Worm (Caenorhabditis elegans) whole organism, mixed stage, embryonic: ENCODE data around the gene F23A7.3.
"Not testable (repeated sequence)": the region's sequence is repeated elsewhere in the genome, so short reads cannot be mapped to it uniquely, and the experiment has no call there.

Experiments used
- M03D4.4 ChIP-seq: sonication (generic microtip); optimal IDR thresholded peaks from 2 replicates; lab custom pipeline; 2017; ENCODE audit warnings: mild to moderate bottlenecking, missing genetic modification characterization, missing compliant biosample characterization
- bed-3 ChIP-seq: fragments of 200-800 bp; sonication (Bioruptor generic); optimal IDR thresholded peaks from 3 replicates; lab custom pipeline; 2018; ENCODE audit warnings: mild to moderate bottlenecking, missing genetic modification characterization, moderate library complexity, missing compliant biosample characterization
- blmp-1 ChIP-seq: fragments of 150-350 bp; optimal IDR thresholded peaks from 2 replicates; lab custom pipeline; 2014; ENCODE audit warnings: missing biosample characterization, missing genetic modification characterization
- ceh-39 ChIP-seq: fragments of 150-350 bp; optimal IDR thresholded peaks from 2 replicates; lab custom pipeline; 2014; ENCODE audit warnings: missing biosample characterization, missing genetic modification characterization
- ceh-43 ChIP-seq: fragments of 200-800 bp; sonication (Bioruptor generic); optimal IDR thresholded peaks from 2 replicates; lab custom pipeline; 2018; ENCODE audit warnings: mild to moderate bottlenecking, missing genetic modification characterization, moderate library complexity, missing compliant biosample characterization
- ces-1 ChIP-seq: fragments of 150-350 bp; optimal IDR thresholded peaks from 2 replicates; lab custom pipeline; 2014; ENCODE audit warnings: missing biosample characterization, missing genetic modification reagents, missing genetic modification characterization
- cnd-1 ChIP-seq: fragments of 200-800 bp; sonication (Bioruptor generic); optimal IDR thresholded peaks from 2 replicates; lab custom pipeline; 2018; ENCODE audit warnings: mild to moderate bottlenecking, missing genetic modification characterization, missing compliant biosample characterization
- drap-1 ChIP-seq: fragments of 200-800 bp; sonication (Bioruptor generic); optimal IDR thresholded peaks from 3 replicates; lab custom pipeline; 2018; ENCODE audit warnings: mild to moderate bottlenecking, missing genetic modification characterization, missing compliant biosample characterization
- elt-1 ChIP-seq: sonication (generic microtip); optimal IDR thresholded peaks from 2 replicates; lab custom pipeline; 2017; ENCODE audit warnings: missing genetic modification characterization, mild to moderate bottlenecking, missing compliant biosample characterization, antibody characterized with exemption, moderate library complexity, borderline replicate concordance; ENCODE audit not compliant: insufficient read depth
- elt-3 ChIP-seq: fragments of 150-350 bp; optimal IDR thresholded peaks from 2 replicates; lab custom pipeline; 2014; ENCODE audit warnings: missing biosample characterization, missing genetic modification characterization
- flh-1 ChIP-seq: fragments of 200-800 bp; sonication (Bioruptor generic); optimal IDR thresholded peaks from 2 replicates; lab custom pipeline; 2018; ENCODE audit warnings: mild to moderate bottlenecking, missing genetic modification characterization, moderate library complexity, missing compliant biosample characterization
- ham-2 ChIP-seq: fragments of 200-800 bp; sonication (Bioruptor generic); optimal IDR thresholded peaks from 2 replicates; lab custom pipeline; 2018; ENCODE audit warnings: mild to moderate bottlenecking, missing genetic modification characterization, missing compliant biosample characterization
- hlh-1 ChIP-seq: fragments of 150-350 bp; optimal IDR thresholded peaks from 2 replicates; lab custom pipeline; 2014; ENCODE audit warnings: missing biosample characterization, missing genetic modification reagents, missing genetic modification characterization
- lin-32 ChIP-seq: fragments of 200-800 bp; sonication (Bioruptor generic); optimal IDR thresholded peaks from 2 replicates; lab custom pipeline; 2018; ENCODE audit warnings: mild to moderate bottlenecking, missing genetic modification characterization, missing compliant biosample characterization
- lsy-2 ChIP-seq: fragments of 150-350 bp; optimal IDR thresholded peaks from 2 replicates; lab custom pipeline; 2014; ENCODE audit warnings: missing biosample characterization, missing genetic modification characterization
- mab-5 ChIP-seq: fragments of 150-350 bp; optimal IDR thresholded peaks from 2 replicates; lab custom pipeline; 2014; ENCODE audit warnings: missing biosample characterization, missing genetic modification characterization
- mep-1 ChIP-seq: fragments of 150-350 bp; optimal IDR thresholded peaks from 2 replicates; lab custom pipeline; 2017; ENCODE audit warnings: missing biosample characterization, missing genetic modification reagents, missing genetic modification characterization, inconsistent platforms
- mls-2 ChIP-seq: sonication (generic microtip); optimal IDR thresholded peaks from 2 replicates; lab custom pipeline; 2016; ENCODE audit warnings: mild to moderate bottlenecking, missing genetic modification characterization, moderate library complexity, missing compliant biosample characterization
- nhr-2 ChIP-seq: fragments of 150-350 bp; optimal IDR thresholded peaks from 2 replicates; lab custom pipeline; 2014; ENCODE audit warnings: missing biosample characterization, missing genetic modification characterization
- nhr-237 ChIP-seq: fragments of 150-350 bp; optimal IDR thresholded peaks from 2 replicates; lab custom pipeline; 2014; ENCODE audit warnings: missing biosample characterization, missing genetic modification characterization
- nhr-28 ChIP-seq: fragments of 150-350 bp; optimal IDR thresholded peaks from 2 replicates; lab custom pipeline; 2014; ENCODE audit warnings: missing biosample characterization, missing genetic modification characterization
- nhr-76 ChIP-seq: sonication (generic microtip); optimal IDR thresholded peaks from 2 replicates; lab custom pipeline; 2017; ENCODE audit warnings: missing biosample characterization, missing genetic modification characterization
- pha-4 ChIP-seq: fragments of 150-350 bp; optimal IDR thresholded peaks from 2 replicates; lab custom pipeline; 2018; ENCODE audit warnings: missing biosample characterization, missing genetic modification reagents, missing genetic modification characterization
- sem-2 ChIP-seq: fragments of 200-800 bp; sonication (Bioruptor generic); optimal IDR thresholded peaks from 2 replicates; lab custom pipeline; 2018; ENCODE audit warnings: mild to moderate bottlenecking, missing genetic modification characterization, missing compliant biosample characterization
- snpc-4 ChIP-seq: fragments of 150-350 bp; optimal IDR thresholded peaks from 2 replicates; lab custom pipeline; 2014; ENCODE audit warnings: missing biosample characterization, missing genetic modification characterization
- unc-120 ChIP-seq: sonication (generic microtip); optimal IDR thresholded peaks from 2 replicates; lab custom pipeline; 2017; ENCODE audit warnings: missing genetic modification characterization, missing compliant biosample characterization; ENCODE audit not compliant: poor library complexity, severe bottlenecking
- unc-39 ChIP-seq: fragments of 150-350 bp; optimal IDR thresholded peaks from 2 replicates; lab custom pipeline; 2014; ENCODE audit warnings: missing biosample characterization, missing genetic modification characterization
- unc-62 ChIP-seq: fragments of 150-350 bp; optimal IDR thresholded peaks from 2 replicates; lab custom pipeline; 2014; ENCODE audit warnings: missing biosample characterization, missing genetic modification reagents, missing genetic modification characterization

F23A7.3 gene

ce11 chrX:16219710-16220109, at the start of gene F23A7.3:
TSS of gene F23A7.3 (plus strand) at chrX:16220010.
- TF ChIP-seq nhr-237, cnd-1, nhr-28 (tag; lab: Kevin White, UChicago): not testable (repeated sequence)

- no peak for TF ChIP-seq blmp-1 (tag; lab: Kevin White, UChicago)
Observed at ce11 chrX:16172863-16173262, 46.9 kb upstream of the F23A7.3 start.

ce11 chrX:16184069-16184468, 35.7 kb upstream of the F23A7.3 start, which contains the start of gene nlp-67:
TSS of gene nlp-67 (plus strand) at chrX:16184369.
- TF ChIP-seq pha-4 (tag; lab: Kevin White, UChicago) (no peak), unc-39 (tag; lab: Kevin White, UChicago) (no peak), lsy-2 (tag; lab: Kevin White, UChicago) (no peak), elt-3 (no peak), snpc-4 (tag; lab: Kevin White, UChicago) (no peak), sem-2 (GFP tag; lab: Kevin White, UChicago) (no peak), ces-1 (no peak), elt-1 (tag; lab: Kevin White, UChicago) (no peak), cnd-1 (tag; lab: Kevin White, UChicago) (no peak), nhr-237 (tag; lab: Kevin White, UChicago) (no peak), flh-1 (GFP tag; lab: Kevin White, UChicago) (no peak), mls-2 (tag; lab: Kevin White, UChicago) (no peak), drap-1 (no peak)

ce11 chrX:16189227-16189906, 30.4 kb upstream of the F23A7.3 start, which contains the start of gene slc-25A21:
TSS of gene slc-25A21 (plus strand) at chrX:16189856.
- TF ChIP-seq snpc-4 (tag; lab: Kevin White, UChicago), result no peak
- TF ChIP-seq elt-1 (tag; lab: Kevin White, UChicago), result peak; percentile 25

- TF ChIP-seq bed-3 (GFP tag; lab: Kevin White, UChicago) (no peak), nhr-237 (tag; lab: Kevin White, UChicago) (no peak), M03D4.4 (tag; lab: Kevin White, UChicago) (no peak), mab-5 (tag; lab: Kevin White, UChicago) (no peak), ham-2 (GFP tag; lab: Kevin White, UChicago) (no peak), cnd-1 (tag; lab: Kevin White, UChicago) (no peak), pha-4 (tag; lab: Kevin White, UChicago) (no peak), ceh-39 (tag; lab: Kevin White, UChicago) (no peak), lin-32 (GFP tag; lab: Kevin White, UChicago) (no peak), mls-2 (tag; lab: Kevin White, UChicago) (no peak), ces-1 (no peak), nhr-76 (tag; lab: Kevin White, UChicago) (no peak), mep-1 (tag; lab: Kevin White, UChicago) (no peak), blmp-1 (tag; lab: Kevin White, UChicago) (no peak), lsy-2 (tag; lab: Kevin White, UChicago) (no peak), hlh-1 (tag; lab: Kevin White, UChicago) (no peak), sem-2 (GFP tag; lab: Kevin White, UChicago) (no peak)
Observed at ce11 chrX:16192574-16192973, 27.2 kb upstream of the F23A7.3 start.

ce11 chrX:16199200-16199764, 20.5 kb upstream of the F23A7.3 start, which contains the start of gene R11.3:
TSS of gene R11.3 (minus strand) at chrX:16199250.
- TF ChIP-seq nhr-237 (tag; lab: Kevin White, UChicago) (no peak), ces-1 (no peak), bed-3 (GFP tag; lab: Kevin White, UChicago) (no peak), mab-5 (tag; lab: Kevin White, UChicago) (no peak), ham-2 (GFP tag; lab: Kevin White, UChicago) (no peak), blmp-1 (tag; lab: Kevin White, UChicago) (no peak), lin-32 (GFP tag; lab: Kevin White, UChicago) (no peak), nhr-2 (tag; lab: Kevin White, UChicago) (no peak), unc-120 (tag; lab: Kevin White, UChicago) (no peak), mls-2 (tag; lab: Kevin White, UChicago) (no peak), mep-1 (tag; lab: Kevin White, UChicago) (no peak), elt-1 (tag; lab: Kevin White, UChicago) (no peak), nhr-28 (tag; lab: Kevin White, UChicago) (no peak), ceh-43 (no peak), cnd-1 (tag; lab: Kevin White, UChicago) (no peak), unc-62 (GFP tag; lab: Kevin White, UChicago) (no peak)
